Fruit fly (Drosophila melanogaster) whole organism, pupa: Measurements from ENCODE around the gene eag.

Source experiments
- CG15710 ChIP-seq: fragments of 200-800 bp; sonication (Bioruptor generic); optimal IDR thresholded peaks from 2 replicates; lab custom pipeline; 2018; ENCODE audit warnings: missing biosample characterization, mild to moderate bottlenecking, missing genetic modification characterization, moderate library complexity
- EcR ChIP-seq: fragments of 200-800 bp; sonication (Bioruptor generic); optimal IDR thresholded peaks from 3 replicates; lab custom pipeline; 2019; ENCODE audit warnings: missing biosample characterization, missing genetic modification characterization, mild to moderate bottlenecking, moderate library complexity, missing genetic modification reagents

DNA sequence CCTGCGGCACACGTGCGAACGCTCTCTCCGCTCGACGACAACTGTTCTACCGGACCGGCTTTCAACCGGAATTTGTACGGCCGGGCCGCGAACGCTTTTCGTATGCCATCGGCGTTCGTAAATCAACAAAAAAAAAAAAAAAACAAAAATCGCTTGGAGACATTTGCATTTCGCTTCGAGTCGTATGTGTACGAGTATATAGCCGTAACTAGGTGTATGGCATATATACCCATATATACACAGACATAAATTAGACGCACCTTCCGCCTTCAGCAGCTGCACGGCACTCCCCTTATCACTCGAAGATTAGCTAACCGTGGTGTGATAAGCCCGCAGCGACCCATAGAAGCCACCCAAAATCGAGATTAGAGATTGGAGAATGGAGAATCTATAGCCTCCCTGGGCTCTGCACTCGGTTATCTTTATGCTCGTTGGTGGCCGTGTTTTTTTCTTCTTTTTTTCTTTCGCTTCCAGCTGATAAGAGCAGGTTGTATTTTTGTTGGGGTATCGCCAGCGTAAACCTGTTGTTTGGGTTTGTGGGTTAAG is 49.7 kb upstream of the eag start, which contains the start of gene CG9512:
- TF ChIP-seq EcR (GFP tag; lab: Kevin White, UChicago) (no peak), CG15710 (no peak)
